Fruit fly (Drosophila melanogaster): ENCODE measurements around the gene CG9784.
A peak's percentile ranks its signal among the peaks of the same experiment; 100 is the strongest.

The CG9784 gene

dm6 chrX:16596250-16596793 lies 2.7 kb downstream of the CG9784 start (continued):
- TF ChIP-seq CG9215 (GFP tag; IDR thresholded peaks at IDR 0.05) (no peak), CG16815 (GFP tag; optimal IDR thresholded peaks at IDR 0.05) (no peak), amos (GFP tag; IDR thresholded peaks at IDR 0.05; ENCODE audit: partially characterized antibody) (no peak), trem (tag; optimal IDR thresholded peaks at IDR 0.05) (no peak), CG4404 (GFP tag; IDR thresholded peaks at IDR 0.05) (no peak), CG16779 (GFP tag; IDR thresholded peaks at IDR 0.05) (no peak), ATbp (GFP tag; optimal IDR thresholded peaks at IDR 0.05) (peak; percentile 20), CG11085 (GFP tag; IDR thresholded peaks at IDR 0.05) (no peak), CG17361 (GFP tag; IDR thresholded peaks at IDR 0.05) (no peak), cad (GFP tag; optimal IDR thresholded peaks at IDR 0.05) (no peak), kah (GFP tag; optimal IDR thresholded peaks at IDR 0.05) (no peak), bigmax (GFP tag; optimal IDR thresholded peaks at IDR 0.05) (no peak), CG5180 (GFP tag; optimal IDR thresholded peaks at IDR 0.05) (no peak), E2f2 (GFP tag; IDR thresholded peaks at IDR 0.05) (no peak), jing (GFP tag; optimal IDR thresholded peaks at IDR 0.05) (no peak), CG34376 (GFP tag; optimal IDR thresholded peaks at IDR 0.05) (no peak), CG2202 (tag; optimal IDR thresholded peaks at IDR 0.05) (peak; percentile 1), CG12744 (GFP tag; optimal IDR thresholded peaks at IDR 0.05) (no peak), CG30403 (GFP tag; optimal IDR thresholded peaks at IDR 0.05) (no peak), Med (GFP tag) (peak; percentile 21), ems (GFP tag; optimal IDR thresholded peaks at IDR 0.05) (no peak), CG15269 (tag; optimal IDR thresholded peaks at IDR 0.05) (no peak), dpn (GFP tag; optimal IDR thresholded peaks at IDR 0.05) (no peak), CG18764 (GFP tag; optimal IDR thresholded peaks at IDR 0.05) (no peak), CG7271 (tag; optimal IDR thresholded peaks at IDR 0.05) (no peak), CG10979 (tag; optimal IDR thresholded peaks at IDR 0.05) (no peak), CG2889 (GFP tag; IDR thresholded peaks at IDR 0.05) (no peak), pb (GFP tag; optimal IDR thresholded peaks at IDR 0.05) (no peak), CG17829 (tag; optimal IDR thresholded peaks at IDR 0.05) (no peak), CG14710 (tag; optimal IDR thresholded peaks at IDR 0.05) (peak; percentile 12), CG18476 (GFP tag; optimal IDR thresholded peaks at IDR 0.05) (no peak), yki (optimal IDR thresholded peaks at IDR 0.05) (no peak), CG14441 (GFP tag; IDR thresholded peaks at IDR 0.05) (no peak), en (GFP tag; optimal IDR thresholded peaks at IDR 0.05) (no peak), zfh1 (GFP tag; IDR thresholded peaks at IDR 0.05) (no peak), CG43689 (GFP tag; IDR thresholded peaks at IDR 0.05) (no peak), Awh (GFP tag; IDR thresholded peaks at IDR 0.05) (0 out of 2 replicates have a peak, but pooled peaks have one; percentile 17), Gug (GFP tag; IDR thresholded peaks at IDR 0.05) (no peak), ato (GFP tag; IDR thresholded peaks at IDR 0.05; ENCODE audit: partially characterized antibody) (no peak), NFAT (GFP tag; IDR thresholded peaks at IDR 0.05) (no peak), p53 (GFP tag; optimal IDR thresholded peaks at IDR 0.05) (no peak), CG33557 (GFP tag; optimal IDR thresholded peaks at IDR 0.05) (peak; percentile 28), ci (GFP tag; IDR thresholded peaks at IDR 0.05) (no peak), CG10543 (GFP tag; optimal IDR thresholded peaks at IDR 0.05) (peak; percentile 23), inv (GFP tag; IDR thresholded peaks at IDR 0.05; ENCODE audit: partially characterized antibody) (no peak), ase (GFP tag; IDR thresholded peaks at IDR 0.05) (no peak), crol (GFP tag; IDR thresholded peaks at IDR 0.05) (peak; percentile 35; the same call in 1 of the 2 replicates), Deaf1 (tag; optimal IDR thresholded peaks at IDR 0.05) (no peak), hth (optimal IDR thresholded peaks at IDR 0.05) (no peak), twi (tag; optimal IDR thresholded peaks at IDR 0.05) (no peak), CG3065 (GFP tag; optimal IDR thresholded peaks at IDR 0.05) (no peak), Dref (GFP tag; IDR thresholded peaks at IDR 0.05) (no peak), CG6765 (GFP tag; optimal IDR thresholded peaks at IDR 0.05) (no peak)
